Fruit fly (Drosophila melanogaster) whole organism, wandering third instar larva: ENCODE measurements around the gene Wdr37.

Experiments used
- Abd-B ChIP-seq: fragments of >200 bp; optimal IDR thresholded peaks from 2 replicates; lab custom pipeline; 2017; ENCODE audit warnings: missing biosample characterization, missing genetic modification characterization
- Dfd ChIP-seq: fragments of >200 bp; optimal IDR thresholded peaks from 2 replicates; lab custom pipeline; 2017; ENCODE audit warnings: missing biosample characterization, missing genetic modification characterization
- Dif ChIP-seq: fragments of 200-275, 200-300 bp; sonication (Bioruptor generic); optimal IDR thresholded peaks from 2 replicates; lab custom pipeline; 2018; ENCODE audit warnings: missing biosample characterization, missing genetic modification characterization; ENCODE audit not compliant: partially characterized antibody
- Hr78 ChIP-seq: fragments of >200 bp; optimal IDR thresholded peaks from 2 replicates; lab custom pipeline; 2017; ENCODE audit warnings: missing biosample characterization, missing genetic modification characterization
- Vsx2 ChIP-seq: fragments of 200-300, 225-300 bp; sonication (Bioruptor generic); optimal IDR thresholded peaks from 2 replicates; lab custom pipeline; 2018; ENCODE audit warnings: missing biosample characterization, missing genetic modification characterization; ENCODE audit not compliant: partially characterized antibody
- dl ChIP-seq, 2 experiments: fragments of 175-275, 200-275 bp in 1 of 2; fragments of 200-275 bp in 1 of 2; sonication (Bioruptor generic); optimal IDR thresholded peaks; lab custom pipeline; 2018; ENCODE audit warnings: mild to moderate bottlenecking in 2 of 2, missing biosample characterization in 2 of 2, missing genetic modification characterization in 2 of 2, moderate library complexity in 2 of 2; ENCODE audit not compliant: partially characterized antibody in 2 of 2, insufficient read depth in 1 of 2
- dmrt93B ChIP-seq: fragments of 200-800 bp; sonication (Bioruptor generic); optimal IDR thresholded peaks from 2 replicates; lab custom pipeline; 2018; ENCODE audit warnings: missing biosample characterization, mild to moderate bottlenecking, missing genetic modification characterization
- dsf ChIP-seq: sonication (Bioruptor generic); optimal IDR thresholded peaks from 2 replicates; lab custom pipeline; 2016; ENCODE audit warnings: missing biosample characterization, missing genetic modification characterization, borderline replicate concordance
- woc ChIP-seq: sonication (Bioruptor generic); optimal IDR thresholded peaks from 2 replicates; lab custom pipeline; 2016; ENCODE audit warnings: missing biosample characterization, mild to moderate bottlenecking, missing genetic modification characterization

The Wdr37 gene

dm6 chr3R:18361694-18362093 is 40.8 kb downstream of the Wdr37 start, which contains the start of gene hmw:
TSS of gene hmw (plus strand) at chr3R:18361994.
- TF ChIP-seq Dfd (no peak), Abd-B (GFP tag; lab: Kevin White, UChicago) (no peak), Hr78 (GFP tag; lab: Kevin White, UChicago) (no peak)
- TF ChIP-seq, all 38 proteins: peak for 0

dm6 chr3R:18360630-18361260 is 41.8 kb downstream of the Wdr37 start, which contains the start of gene CG15803:
TSS of gene CG15803 (minus strand) at chr3R:18360728.
- TF ChIP-seq Vsx2 (GFP tag; lab: Kevin White, UChicago) (peak; percentile 37), dsf (GFP tag; lab: Kevin White, UChicago) (no peak)

- TF ChIP-seq woc (no peak), dl (GFP tag; optimal IDR thresholded peaks at IDR 0.05; lab: Kevin White, UChicago; ENCODE audit: insufficient read depth in 1 of 2, partially characterized antibody in 2 of 2) (no peak), Dif (GFP tag; lab: Kevin White, UChicago) (no peak), Hr78 (GFP tag; lab: Kevin White, UChicago) (no peak), dmrt93B (no peak)
These were observed 46.7 kb downstream of the Wdr37 start for dm6 chr3R:18355781-18356180.
